Fruit fly (Drosophila melanogaster) whole organism, prepupa: Measurements from ENCODE around the gene Vav.

ENCODE experiments used
- Blimp-1 ChIP-seq: fragments of 200-800 bp; sonication (Bioruptor generic); optimal IDR thresholded peaks from 3 replicates; lab custom pipeline; 2017; ENCODE audit warnings: missing biosample characterization, missing genetic modification characterization, mild to moderate bottlenecking, moderate library complexity, missing genetic modification reagents
- CG10631 ChIP-seq: fragments of 200-800 bp; sonication (Bioruptor generic); optimal IDR thresholded peaks from 2 replicates; lab custom pipeline; 2016; ENCODE audit warnings: missing biosample characterization, missing genetic modification characterization
- CG10669 ChIP-seq: fragments of 200-800 bp; sonication (Bioruptor generic); optimal IDR thresholded peaks from 3 replicates; lab custom pipeline; 2018; ENCODE audit warnings: missing biosample characterization, mild to moderate bottlenecking, missing genetic modification characterization, moderate library complexity
- CG11294 ChIP-seq: fragments of 200-800 bp; sonication (Bioruptor generic); IDR thresholded peaks from 2 replicates; pipeline ENCODE4 v1.3.6; 2022; ENCODE audit warnings: missing biosample characterization, missing genetic modification characterization
- CG11762 ChIP-seq: fragments of 200-800 bp; sonication (Bioruptor generic); optimal IDR thresholded peaks from 3 replicates; lab custom pipeline; 2016; ENCODE audit warnings: missing biosample characterization, missing genetic modification characterization; ENCODE audit not compliant: insufficient read depth
- CG11902 ChIP-seq: fragments of 200-800 bp; sonication (Bioruptor generic); optimal IDR thresholded peaks from 3 replicates; lab custom pipeline; 2016; ENCODE audit warnings: missing biosample characterization, missing genetic modification characterization
- CG15336 ChIP-seq: fragments of 200-800 bp; sonication (Bioruptor generic); IDR thresholded peaks from 2 replicates; pipeline ENCODE4 v1.3.6; 2022; ENCODE audit warnings: missing biosample characterization, missing genetic modification characterization
- CG1621 ChIP-seq: fragments of 200-800 bp; sonication (Bioruptor generic); optimal IDR thresholded peaks from 3 replicates; lab custom pipeline; 2018; ENCODE audit warnings: missing biosample characterization, mild to moderate bottlenecking, missing genetic modification characterization
- CG16779 ChIP-seq: fragments of 200-800 bp; sonication (Bioruptor generic); optimal IDR thresholded peaks from 3 replicates; lab custom pipeline; 2017; ENCODE audit warnings: missing biosample characterization, mild to moderate bottlenecking, missing genetic modification characterization
- CG3032 ChIP-seq: fragments of 200-800 bp; optimal IDR thresholded peaks from 2 replicates; lab custom pipeline; 2019; ENCODE audit warnings: missing biosample characterization, mild to moderate bottlenecking, missing genetic modification characterization, moderate library complexity
- CG31627 ChIP-seq: fragments of 200-800 bp; sonication (Bioruptor generic); optimal IDR thresholded peaks from 3 replicates; lab custom pipeline; 2016; ENCODE audit warnings: missing biosample characterization, missing genetic modification characterization
- CG34406 ChIP-seq: fragments of 200-800 bp; sonication (Bioruptor generic); optimal IDR thresholded peaks from 3 replicates; lab custom pipeline; 2016; ENCODE audit warnings: missing biosample characterization, missing genetic modification characterization
- CG3919 ChIP-seq: fragments of 200-800 bp; sonication (Bioruptor generic); optimal IDR thresholded peaks from 3 replicates; lab custom pipeline; 2016; ENCODE audit warnings: missing biosample characterization, missing genetic modification characterization
- CG6163 ChIP-seq: fragments of 200-800 bp; sonication (Bioruptor generic); IDR thresholded peaks from 3 replicates; pipeline ENCODE4 v1.3.6; 2022; ENCODE audit warnings: missing biosample characterization, missing genetic modification characterization
- CG6792 ChIP-seq: fragments of 200-800 bp; sonication (Bioruptor generic); optimal IDR thresholded peaks from 3 replicates; lab custom pipeline; 2016; ENCODE audit warnings: missing biosample characterization, missing genetic modification characterization
- CG6808 ChIP-seq: fragments of 200-800 bp; sonication (Bioruptor generic); optimal IDR thresholded peaks from 3 replicates; lab custom pipeline; 2017; ENCODE audit warnings: missing biosample characterization, missing genetic modification characterization, mild to moderate bottlenecking, moderate library complexity, missing genetic modification reagents
- CG7368 ChIP-seq: fragments of 200-800 bp; sonication (Bioruptor generic); optimal IDR thresholded peaks from 3 replicates; lab custom pipeline; 2016; ENCODE audit warnings: missing biosample characterization, missing genetic modification characterization
- CG8119 ChIP-seq: fragments of 200-800 bp; sonication (Bioruptor generic); IDR thresholded peaks from 3 replicates; pipeline ENCODE4 v1.3.6; 2022; ENCODE audit warnings: missing biosample characterization, missing genetic modification characterization
- CG8319 ChIP-seq: fragments of 200-800 bp; sonication (Bioruptor generic); optimal IDR thresholded peaks from 3 replicates; lab custom pipeline; 2016; ENCODE audit warnings: missing biosample characterization, missing genetic modification characterization
- CG8632 ChIP-seq: fragments of 200-800 bp; sonication (Bioruptor generic); optimal IDR thresholded peaks from 3 replicates; lab custom pipeline; 2016; ENCODE audit warnings: missing biosample characterization, missing genetic modification characterization
- CG9139 ChIP-seq: fragments of 200-800 bp; sonication (Bioruptor generic); optimal IDR thresholded peaks from 3 replicates; lab custom pipeline; 2017; ENCODE audit warnings: missing biosample characterization, mild to moderate bottlenecking, missing genetic modification characterization
- Eip78C ChIP-seq: fragments of 200-800 bp; sonication (Bioruptor generic); peaks from one replicate; lab custom pipeline; 2016; ENCODE audit warnings: missing biosample characterization, missing genetic modification characterization
- Eip93F ChIP-seq: fragments of 200-800 bp; sonication (Bioruptor generic); optimal IDR thresholded peaks from 2 replicates; lab custom pipeline; 2016; ENCODE audit warnings: missing biosample characterization, mild to moderate bottlenecking, missing genetic modification characterization
- Ets21C ChIP-seq: fragments of 200-800 bp; sonication (Bioruptor generic); optimal IDR thresholded peaks from 3 replicates; lab custom pipeline; 2016; ENCODE audit warnings: missing biosample characterization, missing genetic modification characterization
- Ets96B ChIP-seq: fragments of 200-800 bp; optimal IDR thresholded peaks from 2 replicates; lab custom pipeline; 2019; ENCODE audit warnings: missing biosample characterization, mild to moderate bottlenecking, missing genetic modification characterization, moderate library complexity
- Hr38 ChIP-seq: sonication (Bioruptor generic); optimal IDR thresholded peaks from 2 replicates; lab custom pipeline; 2016; ENCODE audit warnings: missing biosample characterization, missing genetic modification characterization
- Hr4 ChIP-seq: fragments of 200-800 bp; sonication (Bioruptor generic); optimal IDR thresholded peaks from 3 replicates; lab custom pipeline; 2016; ENCODE audit warnings: missing biosample characterization, missing genetic modification characterization
- Met ChIP-seq: fragments of 200-800 bp; sonication (Bioruptor generic); optimal IDR thresholded peaks from 3 replicates; lab custom pipeline; 2016; ENCODE audit warnings: missing biosample characterization, missing genetic modification characterization
- Smox ChIP-seq: fragments of 200-800 bp; sonication (Bioruptor generic); optimal IDR thresholded peaks from 3 replicates; lab custom pipeline; 2016; ENCODE audit warnings: missing biosample characterization, missing genetic modification characterization
- Sox102F ChIP-seq: fragments of 200-800 bp; sonication (Bioruptor generic); optimal IDR thresholded peaks from 2 replicates; lab custom pipeline; 2016; ENCODE audit warnings: missing biosample characterization, mild to moderate bottlenecking, missing genetic modification characterization
- Sox14 ChIP-seq: fragments of 200-800 bp; sonication (Bioruptor generic); optimal IDR thresholded peaks from 3 replicates; lab custom pipeline; 2016; ENCODE audit warnings: missing biosample characterization, missing genetic modification characterization
- achi ChIP-seq: fragments of 200-800 bp; sonication (Bioruptor generic); optimal IDR thresholded peaks from 3 replicates; lab custom pipeline; 2016; ENCODE audit warnings: missing biosample characterization, missing genetic modification characterization
- cyc ChIP-seq: fragments of 200-800 bp; sonication (Bioruptor generic); optimal IDR thresholded peaks from 3 replicates; lab custom pipeline; 2016; ENCODE audit warnings: missing biosample characterization, missing genetic modification characterization
- dac ChIP-seq: fragments of 200-800 bp; sonication (Bioruptor generic); optimal IDR thresholded peaks from 2 replicates; lab custom pipeline; 2017; ENCODE audit warnings: missing biosample characterization, mild to moderate bottlenecking, missing genetic modification characterization
- dsx ChIP-seq: fragments of 200-800 bp; optimal IDR thresholded peaks from 3 replicates; lab custom pipeline; 2019; ENCODE audit warnings: missing biosample characterization, mild to moderate bottlenecking, missing genetic modification characterization, moderate library complexity; ENCODE audit not compliant: poor library complexity, severe bottlenecking
- eg ChIP-seq: fragments of 200-800 bp; sonication (Bioruptor generic); IDR thresholded peaks from 3 replicates; pipeline ENCODE4 v1.3.6; 2022; ENCODE audit warnings: missing biosample characterization, missing genetic modification characterization
- esn ChIP-seq: fragments of 200-800 bp; sonication (Bioruptor generic); optimal IDR thresholded peaks from 2 replicates; lab custom pipeline; 2016; ENCODE audit warnings: missing biosample characterization, mild to moderate bottlenecking, missing genetic modification characterization, moderate library complexity
- fd59A ChIP-seq: fragments of 200-800 bp; sonication (Bioruptor generic); optimal IDR thresholded peaks from 2 replicates; lab custom pipeline; 2017; ENCODE audit warnings: missing biosample characterization, mild to moderate bottlenecking, missing genetic modification characterization, missing genetic modification reagents
- fd85E ChIP-seq: fragments of 200-800 bp; sonication (Bioruptor generic); optimal IDR thresholded peaks from 3 replicates; lab custom pipeline; 2016; ENCODE audit warnings: missing biosample characterization, missing genetic modification characterization
- fkh ChIP-seq: fragments of 200-800 bp; sonication (Bioruptor generic); optimal IDR thresholded peaks from 3 replicates; lab custom pipeline; 2017; ENCODE audit warnings: missing biosample characterization, mild to moderate bottlenecking, missing genetic modification characterization, moderate library complexity
- lz ChIP-seq: fragments of 200-800 bp; sonication (Bioruptor generic); optimal IDR thresholded peaks from 3 replicates; lab custom pipeline; 2016; ENCODE audit warnings: missing biosample characterization, missing genetic modification characterization
- net ChIP-seq: fragments of 200-800 bp; sonication (Bioruptor generic); optimal IDR thresholded peaks from 3 replicates; lab custom pipeline; 2016; ENCODE audit warnings: missing biosample characterization, missing genetic modification characterization
- spab ChIP-seq: fragments of 200-800 bp; sonication (Bioruptor generic); optimal IDR thresholded peaks from 2 replicates; lab custom pipeline; 2017; ENCODE audit warnings: missing biosample characterization, mild to moderate bottlenecking, missing genetic modification characterization, missing genetic modification reagents
- svp ChIP-seq: fragments of 200-800 bp; sonication (Bioruptor generic); peaks from one replicate; lab custom pipeline; 2016; ENCODE audit warnings: missing biosample characterization, missing genetic modification characterization
- topi ChIP-seq: fragments of 200-800 bp; sonication (Bioruptor generic); optimal IDR thresholded peaks from 3 replicates; lab custom pipeline; 2016; ENCODE audit warnings: missing biosample characterization, missing genetic modification characterization

Vav gene

dm6 chrX:19297899-19298784 is 36.5 kb downstream of the Vav start, which contains the start of gene CG8034 (continued):
- TF ChIP-seq CG15336 (GFP tag; lab: Robert Waterston, UW) (peak; percentile 97), dac (GFP tag; lab: Kevin White, UChicago) (peak; percentile 99), CG3919 (GFP tag; lab: Kevin White, UChicago) (peak; percentile 97), CG10669 (GFP tag; lab: Kevin White, UChicago) (peak; percentile 99), CG8119 (GFP tag; lab: Robert Waterston, UW) (peak; percentile 98), achi (GFP tag; lab: Kevin White, UChicago) (peak; percentile 97), esn (GFP tag; lab: Kevin White, UChicago) (peak; percentile 98), CG11294 (peak; percentile 95), CG6808 (GFP tag; lab: Kevin White, UChicago) (peak; percentile 97), fd59A (GFP tag; lab: Kevin White, UChicago) (peak; percentile 98), fd85E (peak; percentile 83), lz (GFP tag; lab: Kevin White, UChicago) (peak; percentile 99), net (GFP tag; lab: Kevin White, UChicago) (peak; percentile 98), eg (GFP tag; lab: Robert Waterston, UW) (peak; percentile 95), Eip78C (GFP tag; lab: Kevin White, UChicago) (peak; percentile 100), Blimp-1 (peak; percentile 91), CG10631 (GFP tag; lab: Kevin White, UChicago) (peak; percentile 98), CG3032 (tag; lab: Kevin White, UChicago) (peak; percentile 98), CG16779 (tag; lab: Kevin White, UChicago) (peak; percentile 96), Eip93F (peak; percentile 93), CG7368 (GFP tag; lab: Kevin White, UChicago) (peak; percentile 97), Smox (GFP tag; lab: Kevin White, UChicago) (peak; percentile 98), CG31627 (GFP tag; lab: Kevin White, UChicago) (peak; percentile 97)

DNA sequence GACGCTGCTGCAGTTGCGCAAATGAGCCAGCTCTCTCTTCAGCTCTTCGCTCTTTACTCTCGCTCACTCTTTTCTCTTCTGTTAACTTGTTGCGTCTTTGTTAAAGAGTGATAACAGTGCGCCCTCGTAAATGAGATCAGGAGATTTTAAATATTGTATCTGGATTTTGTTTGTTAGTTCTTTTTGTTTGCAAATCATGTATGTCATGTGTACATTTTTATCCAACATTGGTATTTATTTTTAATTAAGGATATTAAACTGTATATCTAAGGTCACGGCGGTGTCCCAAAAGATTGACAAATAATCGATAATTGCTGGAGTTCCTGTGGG is 37.1 kb downstream of the Vav start:
- TF ChIP-seq Sox14 (peak; percentile 25), CG11294 (peak; percentile 30; the same call in 1 of the 2 replicates), CG34406 (GFP tag; lab: Kevin White, UChicago) (peak; percentile 31), Ets21C (GFP tag; lab: Kevin White, UChicago) (peak; percentile 29), Hr38 (GFP tag; lab: Kevin White, UChicago) (no peak), Ets96B (tag; lab: Kevin White, UChicago) (peak; percentile 51), spab (GFP tag; lab: Kevin White, UChicago) (peak; percentile 11), Sox102F (GFP tag; lab: Kevin White, UChicago) (peak; percentile 74), dsx (GFP tag; lab: Kevin White, UChicago) (peak; percentile 63), cyc (GFP tag; lab: Kevin White, UChicago) (peak; percentile 59), Hr4 (GFP tag; lab: Kevin White, UChicago) (peak; percentile 64), CG11902 (GFP tag; lab: Kevin White, UChicago) (peak; percentile 27), CG8632 (GFP tag; lab: Kevin White, UChicago) (peak; percentile 63), fd85E (no peak), Eip93F (peak; percentile 39), CG6808 (GFP tag; lab: Kevin White, UChicago) (peak; percentile 25), CG6792 (GFP tag; lab: Kevin White, UChicago) (peak; percentile 37), Met (GFP tag; lab: Kevin White, UChicago) (peak; percentile 73), eg (GFP tag; lab: Robert Waterston, UW) (peak; percentile 80), Smox (GFP tag; lab: Kevin White, UChicago) (peak; percentile 51), CG8119 (GFP tag; lab: Robert Waterston, UW) (peak; percentile 67), Eip78C (GFP tag; lab: Kevin White, UChicago) (peak; percentile 90), fkh (no peak), achi (GFP tag; lab: Kevin White, UChicago) (peak; percentile 53), CG6163 (peak; percentile 63; the same call in 1 of the 3 replicates), CG10669 (GFP tag; lab: Kevin White, UChicago) (peak; percentile 52), CG31627 (GFP tag; lab: Kevin White, UChicago) (peak; percentile 57), CG11762 (GFP tag; lab: Kevin White, UChicago) (peak; percentile 39), CG3919 (GFP tag; lab: Kevin White, UChicago) (peak; percentile 46), CG10631 (GFP tag; lab: Kevin White, UChicago) (peak; percentile 50), CG9139 (GFP tag; lab: Kevin White, UChicago) (no peak), fd59A (GFP tag; lab: Kevin White, UChicago) (peak; percentile 43), CG1621 (peak; percentile 27), CG7368 (GFP tag; lab: Kevin White, UChicago) (peak; percentile 40), topi (GFP tag; lab: Kevin White, UChicago) (peak; percentile 66), svp (GFP tag; lab: Kevin White, UChicago) (peak; percentile 74), CG8319 (GFP tag; lab: Kevin White, UChicago) (no peak)
